Fruit fly (Drosophila melanogaster) whole organism, embryonic: Measurements from ENCODE around the gene tws.
A peak's percentile ranks its signal among the peaks of the same experiment; 100 is the strongest.

Experiments used
- Antp ChIP-seq: fragments of 200-800 bp; sonication (Bioruptor generic); optimal IDR thresholded peaks from 3 replicates; lab custom pipeline; 2016; ENCODE audit warnings: missing biosample characterization, missing genetic modification characterization
- Atf-2 ChIP-seq: fragments of 200-800 bp; sonication (Bioruptor generic); optimal IDR thresholded peaks from 2 replicates; lab custom pipeline; 2016; ENCODE audit warnings: missing biosample characterization, missing genetic modification characterization
- CG11504 ChIP-seq: fragments of 200-800 bp; sonication (Bioruptor generic); optimal IDR thresholded peaks from 3 replicates; lab custom pipeline; 2019; ENCODE audit warnings: missing biosample characterization, mild to moderate bottlenecking, missing genetic modification characterization, moderate library complexity
- CG11560 ChIP-seq: fragments of 200-800 bp; sonication (Bioruptor generic); IDR thresholded peaks from 3 replicates; pipeline ENCODE4 v1.3.6; 2022; ENCODE audit warnings: missing biosample characterization, missing genetic modification characterization
- CG12071 ChIP-seq: fragments of 200-800 bp; sonication (Bioruptor generic); optimal IDR thresholded peaks from 3 replicates; lab custom pipeline; 2018; ENCODE audit warnings: missing biosample characterization, mild to moderate bottlenecking, missing genetic modification characterization
- CG13123 ChIP-seq: fragments of 200-800 bp; sonication (Bioruptor generic); optimal IDR thresholded peaks from 2 replicates; lab custom pipeline; 2016; ENCODE audit warnings: missing biosample characterization, missing genetic modification characterization
- CG13296 ChIP-seq: fragments of 200-800 bp; sonication (Bioruptor generic); optimal IDR thresholded peaks from 3 replicates; lab custom pipeline; 2018; ENCODE audit warnings: missing biosample characterization, mild to moderate bottlenecking, missing genetic modification characterization
- CG14860 ChIP-seq: fragments of 200-800 bp; sonication (Bioruptor generic); IDR thresholded peaks from 3 replicates; pipeline ENCODE4 v1.3.6; 2022; ENCODE audit warnings: missing biosample characterization, missing genetic modification characterization; ENCODE audit not compliant: partially characterized antibody
- CG15479 ChIP-seq: fragments of 200-800 bp; sonication (Bioruptor generic); optimal IDR thresholded peaks from 3 replicates; lab custom pipeline; 2019; ENCODE audit warnings: missing biosample characterization, mild to moderate bottlenecking, missing genetic modification characterization, moderate library complexity
- CG17612 ChIP-seq: fragments of 200-800 bp; sonication (Bioruptor generic); IDR thresholded peaks from 2 replicates; pipeline ENCODE4 v1.3.6; 2022; ENCODE audit warnings: missing biosample characterization, missing genetic modification characterization
- CG18262 ChIP-seq: fragments of 200-800 bp; optimal IDR thresholded peaks from 3 replicates; lab custom pipeline; 2019; ENCODE audit warnings: missing biosample characterization, mild to moderate bottlenecking, missing genetic modification characterization, moderate library complexity
- CG4617 ChIP-seq: fragments of 200-800 bp; sonication (Bioruptor generic); optimal IDR thresholded peaks from 3 replicates; lab custom pipeline; 2016; ENCODE audit warnings: missing biosample characterization, missing genetic modification characterization, borderline replicate concordance
- CG6272 ChIP-seq: fragments of 200-800 bp; sonication (Bioruptor generic); IDR thresholded peaks from 2 replicates; pipeline ENCODE4 v1.3.6; 2022; ENCODE audit warnings: missing biosample characterization, missing genetic modification characterization
- CG6689 ChIP-seq: fragments of 200-800 bp; sonication (Bioruptor generic); IDR thresholded peaks from 2 replicates; pipeline ENCODE4 v1.3.6; 2022; ENCODE audit warnings: missing biosample characterization, missing genetic modification characterization
- CG9932 ChIP-seq: fragments of 200-800 bp; sonication (Bioruptor generic); IDR thresholded peaks from 2 replicates; pipeline ENCODE4 v1.3.6; 2022; ENCODE audit warnings: missing biosample characterization, missing genetic modification characterization
- Camta ChIP-seq: fragments of 200-800 bp; sonication (Bioruptor generic); optimal IDR thresholded peaks from 2 replicates; lab custom pipeline; 2016; ENCODE audit warnings: missing biosample characterization, missing genetic modification characterization
- Chrac-16 ChIP-seq: fragments of 200-800 bp; sonication (Bioruptor generic); optimal IDR thresholded peaks from 3 replicates; lab custom pipeline; 2016; ENCODE audit warnings: missing biosample characterization, missing genetic modification characterization
- CrebB ChIP-seq: fragments of 200-800 bp; sonication (Bioruptor generic); optimal IDR thresholded peaks from 3 replicates; lab custom pipeline; 2018; ENCODE audit warnings: missing biosample characterization, mild to moderate bottlenecking, missing genetic modification characterization
- Dp ChIP-seq: fragments of 200-800 bp; sonication (Bioruptor generic); optimal IDR thresholded peaks from 2 replicates; lab custom pipeline; 2018; ENCODE audit warnings: missing biosample characterization, mild to moderate bottlenecking, missing genetic modification characterization, moderate library complexity
- Dref ChIP-seq: fragments of 200-800 bp; sonication (Bioruptor generic); IDR thresholded peaks from 2 replicates; pipeline ENCODE4 v1.3.6; 2022; ENCODE audit warnings: missing biosample characterization, missing genetic modification characterization
- Eip74EF ChIP-seq, 2 experiments: fragments of 200-800 bp in 1 of 2; fragments of >200 bp in 1 of 2; sonication (Bioruptor generic) in 1 of 2; optimal IDR thresholded peaks; 2 replicates each; lab custom pipeline; 2017 to 2019; ENCODE audit warnings: missing biosample characterization in 2 of 2, missing genetic modification characterization in 2 of 2, mild to moderate bottlenecking in 1 of 2, moderate library complexity in 1 of 2
- H2.0 ChIP-seq: fragments of 200-800 bp; sonication (Bioruptor generic); IDR thresholded peaks from 2 replicates; pipeline ENCODE4 v1.3.6; 2022; ENCODE audit warnings: missing biosample characterization, missing genetic modification characterization
- Meics ChIP-seq: fragments of 200-800 bp; sonication (Bioruptor generic); optimal IDR thresholded peaks from 2 replicates; lab custom pipeline; 2017; ENCODE audit warnings: missing biosample characterization, mild to moderate bottlenecking, missing genetic modification characterization
- NC2α ChIP-seq: fragments of 200-800 bp; sonication (Bioruptor generic); optimal IDR thresholded peaks from 2 replicates; lab custom pipeline; 2016; ENCODE audit warnings: missing biosample characterization, missing genetic modification characterization
- Nf-YC ChIP-seq: fragments of 200-800 bp; optimal IDR thresholded peaks from 3 replicates; lab custom pipeline; 2019; ENCODE audit warnings: missing biosample characterization, mild to moderate bottlenecking, missing genetic modification characterization, moderate library complexity
- Optix ChIP-seq: fragments of 200-800 bp; sonication (Bioruptor generic); IDR thresholded peaks from 3 replicates; pipeline ENCODE4 v1.3.6; 2022; ENCODE audit warnings: missing biosample characterization, missing genetic modification characterization
- PHDP ChIP-seq: fragments of 200-800 bp; sonication (Bioruptor generic); optimal IDR thresholded peaks from 3 replicates; lab custom pipeline; 2018; ENCODE audit warnings: missing biosample characterization, mild to moderate bottlenecking, missing genetic modification characterization, moderate library complexity
- Trl ChIP-seq, 3 experiments: fragments of >200 bp in 2 of 3; fragments of 200-800 bp in 1 of 3; sonication (Bioruptor generic) in 1 of 3; optimal IDR thresholded peaks; 2 replicates in 1 of 3; 3 replicates in 2 of 3; lab custom pipeline; 2016 to 2017; ENCODE audit warnings: missing biosample characterization in 1 of 3, missing genetic modification characterization in 1 of 3
- al ChIP-seq: fragments of 200-800 bp; sonication (Bioruptor generic); IDR thresholded peaks from 2 replicates; pipeline ENCODE4 v1.3.6; 2022; ENCODE audit warnings: missing biosample characterization, missing genetic modification characterization
- ash1 ChIP-seq: fragments of 200-800 bp; sonication (Bioruptor generic); optimal IDR thresholded peaks from 2 replicates; lab custom pipeline; 2018; ENCODE audit warnings: missing biosample characterization, mild to moderate bottlenecking, missing genetic modification characterization
- bowl ChIP-seq: fragments of 200-800 bp; sonication (Bioruptor generic); IDR thresholded peaks from 2 replicates; pipeline ENCODE4 v1.3.6; 2022; ENCODE audit warnings: missing biosample characterization, missing genetic modification characterization
- btn ChIP-seq: fragments of 200-800 bp; sonication (Bioruptor generic); optimal IDR thresholded peaks from 2 replicates; lab custom pipeline; 2016; ENCODE audit warnings: missing biosample characterization, missing genetic modification characterization
- caup ChIP-seq: fragments of 200-800 bp; sonication (Bioruptor generic); optimal IDR thresholded peaks from 3 replicates; lab custom pipeline; 2017; ENCODE audit warnings: missing biosample characterization, mild to moderate bottlenecking, missing genetic modification characterization, moderate library complexity; ENCODE audit not compliant: severe bottlenecking
- chm ChIP-seq: fragments of 200-800 bp; sonication (Bioruptor generic); IDR thresholded peaks from 2 replicates; pipeline ENCODE4 v1.3.6; 2022; ENCODE audit warnings: missing biosample characterization, missing genetic modification characterization
- corto ChIP-seq: fragments of 200-800 bp; sonication (Bioruptor generic); optimal IDR thresholded peaks from 2 replicates; lab custom pipeline; 2016; ENCODE audit warnings: missing biosample characterization, mild to moderate bottlenecking, missing genetic modification characterization, moderate library complexity
- dysf ChIP-seq: fragments of 200-800 bp; sonication (Bioruptor generic); IDR thresholded peaks from 3 replicates; pipeline ENCODE4 v1.3.6; 2022; ENCODE audit warnings: missing biosample characterization, missing genetic modification characterization
- emc ChIP-seq: fragments of 200-800 bp; sonication (Bioruptor generic); optimal IDR thresholded peaks from 2 replicates; lab custom pipeline; 2016; ENCODE audit warnings: missing biosample characterization, missing genetic modification characterization
- fd96Cb ChIP-seq: fragments of 200-800 bp; sonication (Bioruptor generic); optimal IDR thresholded peaks from 2 replicates; lab custom pipeline; 2018; ENCODE audit warnings: missing biosample characterization, mild to moderate bottlenecking, missing genetic modification characterization, moderate library complexity
- ind ChIP-seq: fragments of 200-800 bp; sonication (Bioruptor generic); optimal IDR thresholded peaks from 3 replicates; lab custom pipeline; 2016; ENCODE audit warnings: missing biosample characterization, missing genetic modification characterization
- knrl ChIP-seq: fragments of 200-800 bp; sonication (Bioruptor generic); IDR thresholded peaks from 3 replicates; pipeline ENCODE4 v1.3.6; 2022; ENCODE audit warnings: missing biosample characterization, missing genetic modification characterization; ENCODE audit not compliant: partially characterized antibody
- lab ChIP-seq: fragments of 200-800 bp; sonication (Bioruptor generic); optimal IDR thresholded peaks from 3 replicates; lab custom pipeline; 2017; ENCODE audit warnings: missing biosample characterization, missing genetic modification characterization, mild to moderate bottlenecking, moderate library complexity, missing genetic modification reagents
- psq ChIP-seq: fragments of 200-800 bp; sonication (Bioruptor generic); optimal IDR thresholded peaks from 2 replicates; lab custom pipeline; 2017; ENCODE audit warnings: missing biosample characterization, missing genetic modification characterization
- sima ChIP-seq: fragments of 200-800 bp; sonication (Bioruptor generic); optimal IDR thresholded peaks from 2 replicates; lab custom pipeline; 2016; ENCODE audit warnings: missing biosample characterization, missing genetic modification characterization
- sisA ChIP-seq: fragments of 200-800 bp; sonication (Bioruptor generic); IDR thresholded peaks from 2 replicates; pipeline ENCODE4 v1.3.6; 2022; ENCODE audit warnings: missing biosample characterization, missing genetic modification characterization
- so ChIP-seq: fragments of 200-800 bp; sonication (Bioruptor generic); IDR thresholded peaks from 3 replicates; pipeline ENCODE4 v1.3.6; 2022; ENCODE audit warnings: missing biosample characterization, missing genetic modification characterization
- tio ChIP-seq: fragments of 200-800 bp; sonication (Bioruptor generic); optimal IDR thresholded peaks from 2 replicates; lab custom pipeline; 2017; ENCODE audit warnings: missing biosample characterization, missing genetic modification characterization, inconsistent platforms
- wdn ChIP-seq: fragments of 200-800 bp; sonication (Bioruptor generic); IDR thresholded peaks from 2 replicates; pipeline ENCODE4 v1.3.6; 2022; ENCODE audit warnings: missing biosample characterization, missing genetic modification characterization
- wek ChIP-seq: fragments of 200-800 bp; sonication (Bioruptor generic); optimal IDR thresholded peaks from 3 replicates; lab custom pipeline; 2018; ENCODE audit warnings: missing biosample characterization, mild to moderate bottlenecking, missing genetic modification characterization, moderate library complexity
- wor ChIP-seq: fragments of 200-800 bp; sonication (Bioruptor generic); IDR thresholded peaks from 2 replicates; pipeline ENCODE4 v1.3.6; 2022; ENCODE audit warnings: missing biosample characterization, missing genetic modification characterization

Gene tws

dm6 chr3R:10079267-10079987 lies 60.1 kb downstream of the tws start (continued):
- TF ChIP-seq caup (GFP tag; lab: Kevin White, UChicago) = no peak
- TF ChIP-seq CG6689 (GFP tag; lab: Robert Waterston, UW) = peak; percentile 44; the same call in 1 of the 2 replicates
- TF ChIP-seq CrebB (tag; lab: Kevin White, UChicago) = no peak
- TF ChIP-seq CG11560 (tag; lab: Robert Waterston, UW) = no peak
- TF ChIP-seq CG17612 (GFP tag; lab: Robert Waterston, UW) = no peak
- no peak for TF ChIP-seq psq
- no peak for TF ChIP-seq Dp (GFP tag; lab: Kevin White, UChicago)
- TF ChIP-seq so (GFP tag; lab: Robert Waterston, UW) = peak; percentile 46; the same call in 1 of the 3 replicates
- TF ChIP-seq lab (GFP tag; lab: Kevin White, UChicago) = peak; percentile 33
- peak; percentile 50 for TF ChIP-seq fd96Cb (tag; lab: Kevin White, UChicago)
- TF ChIP-seq bowl (GFP tag; lab: Robert Waterston, UW) = no peak
- TF ChIP-seq chm = no peak
- TF ChIP-seq H2.0 (GFP tag; lab: Robert Waterston, UW) = peak; percentile 35; the same call in 1 of the 2 replicates
- TF ChIP-seq knrl (GFP tag; lab: Robert Waterston, UW) = no peak
- TF ChIP-seq ind (GFP tag; lab: Kevin White, UChicago) = peak; percentile 30
- TF ChIP-seq emc = no peak
- TF ChIP-seq CG4617 = no peak
- no peak for TF ChIP-seq NC2α (GFP tag; lab: Kevin White, UChicago)
- peak; percentile 2 for TF ChIP-seq Antp (GFP tag; lab: Kevin White, UChicago)
- peak; percentile 55 to 64 for TF ChIP-seq Trl (optimal IDR thresholded peaks at IDR 0.05; lab: Kevin White, UChicago)
- peak; percentile 28 for TF ChIP-seq Trl (GFP tag; optimal IDR thresholded peaks at IDR 0.05; lab: Kevin White, UChicago)
- TF ChIP-seq ash1 (GFP tag; lab: Kevin White, UChicago) = no peak
- TF ChIP-seq Nf-YC (tag; lab: Kevin White, UChicago) = peak; percentile 31
- TF ChIP-seq CG15479 = no peak
- TF ChIP-seq sima (GFP tag; lab: Kevin White, UChicago) = no peak
- TF ChIP-seq Optix (GFP tag; lab: Robert Waterston, UW) = no peak
- TF ChIP-seq sisA = peak; percentile 58
- TF ChIP-seq CG13296 (GFP tag; lab: Kevin White, UChicago) = no peak
- peak; percentile 17 for TF ChIP-seq Meics (GFP tag; lab: Kevin White, UChicago)
- TF ChIP-seq wdn (GFP tag; lab: Robert Waterston, UW) = no peak
- no peak for TF ChIP-seq wor
- TF ChIP-seq CG6272 (GFP tag; lab: Robert Waterston, UW) = no peak
- TF ChIP-seq Chrac-16 (GFP tag; lab: Kevin White, UChicago) = peak; percentile 11
- no peak for TF ChIP-seq tio (GFP tag; lab: Kevin White, UChicago)
- no peak for TF ChIP-seq CG18262 (tag; lab: Kevin White, UChicago)
- TF ChIP-seq wek (GFP tag; lab: Kevin White, UChicago) = no peak
- TF ChIP-seq al (GFP tag; lab: Robert Waterston, UW) = no peak
- TF ChIP-seq CG9932 (GFP tag; lab: Robert Waterston, UW) = no peak
- peak; percentile 35; the same call in 1 of the 3 replicates for TF ChIP-seq dysf
- TF ChIP-seq PHDP (tag; lab: Kevin White, UChicago) = peak; percentile 21
- TF ChIP-seq CG13123 (GFP tag; lab: Kevin White, UChicago) = no peak
- TF ChIP-seq btn = no peak
- TF ChIP-seq CG12071 = no peak
- no peak for TF ChIP-seq corto (GFP tag; lab: Kevin White, UChicago)
- peak; percentile 1 for TF ChIP-seq Atf-2 (GFP tag; lab: Kevin White, UChicago)
- TF ChIP-seq Dref = no peak
- peak; percentile 33 for TF ChIP-seq Camta (GFP tag; lab: Kevin White, UChicago)
- TF ChIP-seq Eip74EF (GFP tag; optimal IDR thresholded peaks at IDR 0.05; lab: Kevin White, UChicago) = peak in 1 of 2 experiments; percentile 9
- TF ChIP-seq CG11504 = peak; percentile 64
- TF ChIP-seq CG14860 (GFP tag; lab: Robert Waterston, UW) = no peak
